Worm (Caenorhabditis elegans): ENCODE results near the gene nlp-3.

The nlp-3 gene

ce11 chrX:13164301-13164700, 13.9 kb downstream of the nlp-3 start:
- no peak for TF ChIP-seq C06A6.2 (GFP tag; conservative IDR thresholded peaks at IDR 0.05)
- TF ChIP-seq gei-17 (GFP tag; optimal IDR thresholded peaks at IDR 0.05), result no peak
- no peak for TF ChIP-seq madf-8 (GFP tag; conservative IDR thresholded peaks at IDR 0.05)
- no peak for TF ChIP-seq unc-62 (GFP tag; optimal IDR thresholded peaks at IDR 0.05)
- TF ChIP-seq him-1 (tag; optimal IDR thresholded peaks at IDR 0.05), result no peak
- no peak for TF ChIP-seq akir-1 (GFP tag; optimal IDR thresholded peaks at IDR 0.05)
- TF ChIP-seq chd-7 (tag; optimal IDR thresholded peaks at IDR 0.05), result peak; percentile 16
- no peak for TF ChIP-seq sdz-38 (tag; optimal IDR thresholded peaks at IDR 0.05)
- TF ChIP-seq lin-54 (GFP tag; optimal IDR thresholded peaks at IDR 0.05), result no peak
- no peak for TF ChIP-seq B0035.1 (tag; optimal IDR thresholded peaks at IDR 0.05)
- peak; percentile 2 for TF ChIP-seq mel-28 (tag; optimal IDR thresholded peaks at IDR 0.05; ENCODE audit: borderline replicate concordance)
- no peak for TF ChIP-seq hlh-26 (GFP tag; conservative IDR thresholded peaks at IDR 0.05)
- TF ChIP-seq nfya-2 (GFP tag; IDR thresholded peaks at IDR 0.05), result no peak
- no peak for TF ChIP-seq B0019.2 (GFP tag; conservative IDR thresholded peaks at IDR 0.05)
- no peak for TF ChIP-seq Y56A3A.18 (GFP tag; IDR thresholded peaks at IDR 0.05)
- no peak for TF ChIP-seq efl-1 (GFP tag; optimal IDR thresholded peaks at IDR 0.05)
- TF ChIP-seq somi-1 (GFP tag; optimal IDR thresholded peaks at IDR 0.05), result peak; percentile 36
- no peak for TF ChIP-seq tlf-1 (GFP tag; optimal IDR thresholded peaks at IDR 0.05)
- TF ChIP-seq F37B4.10 (GFP tag; IDR thresholded peaks at IDR 0.05), result no peak
- TF ChIP-seq lin-40 (tag; optimal IDR thresholded peaks at IDR 0.05), result no peak
- no peak for TF ChIP-seq ceh-40 (GFP tag; IDR thresholded peaks at IDR 0.05)
- no peak for TF ChIP-seq attf-6 (GFP tag; IDR thresholded peaks at IDR 0.05)
- no peak for TF ChIP-seq T26A5.8 (tag; optimal IDR thresholded peaks at IDR 0.05)
- TF ChIP-seq ceh-27 (GFP tag; optimal IDR thresholded peaks at IDR 0.05), result no peak
- TF ChIP-seq mes-4 (tag; optimal IDR thresholded peaks at IDR 0.05), result no peak
- TF ChIP-seq nhr-80 (tag; optimal IDR thresholded peaks at IDR 0.05), result no peak
- no peak for TF ChIP-seq cebp-1 (GFP tag; IDR thresholded peaks at IDR 0.05)
- TF ChIP-seq cebp-1 (tag; optimal IDR thresholded peaks at IDR 0.05), result peak; percentile 18

ce11 chrX:13163185-13163584, 15.1 kb downstream of the nlp-3 start:
- TF ChIP-seq nhr-80 (tag; optimal IDR thresholded peaks at IDR 0.05) (peak; percentile 69), rcor-1 (GFP tag; IDR thresholded peaks at IDR 0.05) (no peak), rec-8 (tag; optimal IDR thresholded peaks at IDR 0.05) (no peak)

- TF ChIP-seq mxl-1 (tag; optimal IDR thresholded peaks at IDR 0.05), result no peak
- no peak for TF ChIP-seq dpl-1 (GFP tag; optimal IDR thresholded peaks at IDR 0.05)
- TF ChIP-seq nfyb-1 (GFP tag; IDR thresholded peaks at IDR 0.05), result no peak
- TF ChIP-seq egrh-3 (GFP tag; IDR thresholded peaks at IDR 0.05), result no peak
- TF ChIP-seq lin-35 (GFP tag; optimal IDR thresholded peaks at IDR 0.05), result no peak
- TF ChIP-seq F39B2.1 (GFP tag; IDR thresholded peaks at IDR 0.05), result no peak
- TF ChIP-seq T07F8.4 (tag; optimal IDR thresholded peaks at IDR 0.05), result no peak
- no peak for TF ChIP-seq K12H6.12 (tag; optimal IDR thresholded peaks at IDR 0.05)
- TF ChIP-seq ceh-91 (GFP tag; IDR thresholded peaks at IDR 0.05), result no peak
- no peak for TF ChIP-seq F57A8.1 (GFP tag; optimal IDR thresholded peaks at IDR 0.05)
- no peak for TF ChIP-seq lsy-27 (tag; optimal IDR thresholded peaks at IDR 0.05; ENCODE audit: borderline replicate concordance, insufficient read depth)
- TF ChIP-seq unc-130 (GFP tag; optimal IDR thresholded peaks at IDR 0.05), result no peak
Observed at ce11 chrX:13162351-13163038, 15.8 kb downstream of the nlp-3 start.

Data from whole organism, young adult.